Fruit fly (Drosophila melanogaster): ENCODE measurements around the gene CG6621.

dm6 chr3R:10863956-10864355, 29.4 kb downstream of the CG6621 start:
- TF ChIP-seq knrl (GFP tag; IDR thresholded peaks at IDR 0.05; ENCODE audit: partially characterized antibody) (no peak), bbx (GFP tag; IDR thresholded peaks at IDR 0.05; ENCODE audit: partially characterized antibody) (no peak), CG10543 (GFP tag; optimal IDR thresholded peaks at IDR 0.05) (no peak), HLHmδ (GFP tag; optimal IDR thresholded peaks at IDR 0.05) (no peak), sc (optimal IDR thresholded peaks at IDR 0.05) (no peak), sc (GFP tag; optimal IDR thresholded peaks at IDR 0.05) (no peak), CG9215 (GFP tag; IDR thresholded peaks at IDR 0.05) (no peak), eve (GFP tag; optimal IDR thresholded peaks at IDR 0.05) (no peak), mam (GFP tag; optimal IDR thresholded peaks at IDR 0.05) (no peak), ab (GFP tag; optimal IDR thresholded peaks at IDR 0.05) (no peak), kay (GFP tag; optimal IDR thresholded peaks at IDR 0.05) (no peak), Max (GFP tag; optimal IDR thresholded peaks at IDR 0.05) (no peak)
